4 fruit fly cellular contexts compared by ENCODE assay signal in the genomic region with DNA sequence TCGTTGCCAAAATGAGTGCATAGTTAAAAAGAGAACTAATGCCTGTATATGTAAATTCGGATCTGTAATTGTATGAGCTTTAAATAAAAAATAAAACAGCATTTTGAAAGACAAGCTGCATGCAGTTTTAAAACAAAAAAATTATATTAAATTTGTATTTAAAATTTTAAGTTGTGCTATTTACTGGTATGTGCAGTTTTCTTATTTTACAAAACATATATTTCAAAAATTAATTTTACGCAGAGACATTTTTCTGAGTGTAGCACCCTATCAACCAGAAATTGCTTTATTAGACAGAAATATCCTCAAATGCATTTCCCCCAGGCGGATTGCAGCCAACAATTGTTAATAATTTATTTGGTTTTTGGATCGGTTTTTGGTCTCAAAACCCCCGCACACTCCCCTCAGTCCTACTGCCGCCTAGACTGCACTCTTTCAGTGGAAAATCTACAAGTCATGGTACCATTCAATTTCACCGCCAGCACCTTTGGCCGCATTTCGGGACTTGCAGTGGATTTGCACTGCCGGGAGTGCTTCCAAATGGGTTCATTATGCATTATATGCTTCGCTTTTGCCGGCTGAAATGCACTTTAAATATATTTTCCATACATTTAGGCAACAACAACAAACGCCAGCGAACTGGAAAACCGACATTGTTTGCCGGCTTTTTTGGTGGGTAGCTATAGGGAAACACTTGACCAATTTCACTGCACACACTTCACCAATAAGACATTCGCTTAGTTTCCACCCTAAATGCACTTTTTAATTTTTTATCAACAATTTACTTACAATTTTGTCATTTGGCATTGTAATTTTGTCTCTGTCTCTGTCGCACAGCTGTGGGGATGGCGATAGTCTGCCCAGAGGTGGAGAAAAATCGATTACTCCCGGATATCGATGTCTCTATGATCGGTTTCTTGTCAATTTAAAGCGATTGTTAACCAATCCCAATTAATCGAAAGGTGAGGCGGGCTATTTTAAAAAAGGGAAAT.
TF ChIP-seq lines count a peak whose summit lies in the region.

A gene (minus strand): TSS at position 863 of the 992 bp plus-strand sequence.

TF ChIP-seq in whole organism, adult, 20 proteins besides CTCF, POLR2A, EP300 and RAD21 (continued from another document):
- TF ChIP-seq bab1 (GFP tag; optimal IDR thresholded peaks at IDR 0.05; lab: Kevin White, UChicago) (peak; percentile 34), Crg-1 (GFP tag; optimal IDR thresholded peaks at IDR 0.05; lab: Kevin White, UChicago) (no peak), CG11617 (GFP tag; optimal IDR thresholded peaks at IDR 0.05; lab: Kevin White, UChicago) (peak; percentile 12), kay (GFP tag; lab: Kevin White, UChicago; ENCODE audit: borderline replicate concordance) (no peak)

TF ChIP-seq in whole organism, embryonic, 481 proteins besides CTCF, POLR2A, EP300 and RAD21 (continued from another document and continues in another):
- TF ChIP-seq Lim3 (GFP tag; IDR thresholded peaks at IDR 0.05; lab: Robert Waterston, UW) = no peak
- TF ChIP-seq HLH3B (GFP tag; IDR thresholded peaks at IDR 0.05; lab: Robert Waterston, UW) = peak; percentile 35; the same call in 1 of the 2 replicates
- no peak for TF ChIP-seq cas (GFP tag; IDR thresholded peaks at IDR 0.05; lab: Robert Waterston, UW)
- peak; percentile 15 for TF ChIP-seq CG30403 (GFP tag; optimal IDR thresholded peaks at IDR 0.05; lab: Kevin White, UChicago)
- peak; percentile 28; the same call in 1 of the 3 replicates for TF ChIP-seq B-H1 (GFP tag; IDR thresholded peaks at IDR 0.05; lab: Robert Waterston, UW)
- peak; percentile 92 for TF ChIP-seq unc-4 (GFP tag; IDR thresholded peaks at IDR 0.05; lab: Robert Waterston, UW; ENCODE audit: partially characterized antibody)
- peak; percentile 95 for TF ChIP-seq E2f2 (GFP tag; IDR thresholded peaks at IDR 0.05; lab: Robert Waterston, UW)
- TF ChIP-seq CG5953 (GFP tag; IDR thresholded peaks at IDR 0.05; lab: Robert Waterston, UW) = 0 out of 2 replicates have a peak, but pooled peaks have one; percentile 9
- TF ChIP-seq CG12744 (GFP tag; optimal IDR thresholded peaks at IDR 0.05; lab: Kevin White, UChicago) = no peak
- no peak for TF ChIP-seq lmd (GFP tag; IDR thresholded peaks at IDR 0.05; lab: Robert Waterston, UW)
- TF ChIP-seq Sry-δ (GFP tag; optimal IDR thresholded peaks at IDR 0.05; lab: Kevin White, UChicago) = peak; percentile 92
- TF ChIP-seq usp (GFP tag; optimal IDR thresholded peaks at IDR 0.05; lab: Kevin White, UChicago) = no peak
- no peak for TF ChIP-seq CG13894 (tag; optimal IDR thresholded peaks at IDR 0.05; lab: Kevin White, UChicago)
- peak; percentile 19; the same call in 1 of the 2 replicates for TF ChIP-seq vvl (GFP tag; IDR thresholded peaks at IDR 0.05; lab: Robert Waterston, UW)
- TF ChIP-seq CG17186 (GFP tag; optimal IDR thresholded peaks at IDR 0.05; lab: Kevin White, UChicago) = peak; percentile 32
- no peak for TF ChIP-seq CG4707 (GFP tag; optimal IDR thresholded peaks at IDR 0.05; lab: Kevin White, UChicago)
- TF ChIP-seq mld (GFP tag; IDR thresholded peaks at IDR 0.05; lab: Robert Waterston, UW; ENCODE audit: partially characterized antibody) = peak; percentile 97
- TF ChIP-seq CG2116 (GFP tag; optimal IDR thresholded peaks at IDR 0.05; lab: Kevin White, UChicago) = peak; percentile 73
- peak; percentile 96 for TF ChIP-seq zen2 (GFP tag; IDR thresholded peaks at IDR 0.05; lab: Robert Waterston, UW; ENCODE audit: partially characterized antibody)
- TF ChIP-seq Eip74EF (GFP tag; optimal IDR thresholded peaks at IDR 0.05; lab: Kevin White, UChicago) = no peak
- TF ChIP-seq sna (GFP tag; IDR thresholded peaks at IDR 0.05; lab: Robert Waterston, UW; ENCODE audit: partially characterized antibody) = peak; percentile 87
- TF ChIP-seq Doc3 (GFP tag; IDR thresholded peaks at IDR 0.05; lab: Robert Waterston, UW; ENCODE audit: partially characterized antibody) = peak; percentile 81
- TF ChIP-seq Scr (GFP tag; IDR thresholded peaks at IDR 0.05; lab: Robert Waterston, UW; ENCODE audit: partially characterized antibody) = peak; percentile 88
- TF ChIP-seq CG17829 (tag; optimal IDR thresholded peaks at IDR 0.05; lab: Kevin White, UChicago) = peak; percentile 37
- TF ChIP-seq CG10366 (GFP tag; IDR thresholded peaks at IDR 0.05; lab: Robert Waterston, UW) = peak; percentile 36
- no peak for TF ChIP-seq NFAT (GFP tag; IDR thresholded peaks at IDR 0.05; lab: Robert Waterston, UW)
- peak; percentile 23 for TF ChIP-seq az2 (GFP tag; optimal IDR thresholded peaks at IDR 0.05; lab: Kevin White, UChicago)
- peak; percentile 88 for TF ChIP-seq sens (GFP tag; lab: Kevin White, UChicago)
- peak; percentile 25 for TF ChIP-seq tio (GFP tag; optimal IDR thresholded peaks at IDR 0.05; lab: Kevin White, UChicago)
- TF ChIP-seq CG12769 (tag; optimal IDR thresholded peaks at IDR 0.05; lab: Kevin White, UChicago) = no peak
- TF ChIP-seq psq (GFP tag; optimal IDR thresholded peaks at IDR 0.05; lab: Kevin White, UChicago) = no peak
- TF ChIP-seq CG10462 (GFP tag; optimal IDR thresholded peaks at IDR 0.05; lab: Kevin White, UChicago) = no peak
- peak; percentile 15 for TF ChIP-seq Ets97D (GFP tag; optimal IDR thresholded peaks at IDR 0.05; lab: Kevin White, UChicago)
- no peak for TF ChIP-seq yki (optimal IDR thresholded peaks at IDR 0.05; lab: Kevin White, UChicago)
- no peak for TF ChIP-seq corto (GFP tag; optimal IDR thresholded peaks at IDR 0.05; lab: Kevin White, UChicago)
- peak; percentile 72; the same call in 1 of the 3 replicates for TF ChIP-seq CG34422 (GFP tag; IDR thresholded peaks at IDR 0.05; lab: Robert Waterston, UW)
- peak; percentile 31 for TF ChIP-seq gfzf (GFP tag; optimal IDR thresholded peaks at IDR 0.05; lab: Kevin White, UChicago)

TF ChIP-seq in whole organism, prepupa, 60 proteins besides CTCF, POLR2A, EP300 and RAD21 (continued from another document and continues in another):
- peak; percentile 67 for TF ChIP-seq CG15336 (GFP tag; IDR thresholded peaks at IDR 0.05; lab: Robert Waterston, UW)
- TF ChIP-seq CG6792 (GFP tag; optimal IDR thresholded peaks at IDR 0.05; lab: Kevin White, UChicago) = peak; percentile 27
- no peak for TF ChIP-seq Eip93F (GFP tag; optimal IDR thresholded peaks at IDR 0.05; lab: Kevin White, UChicago)
- no peak for TF ChIP-seq CG8632 (GFP tag; optimal IDR thresholded peaks at IDR 0.05; lab: Kevin White, UChicago)
- no peak for TF ChIP-seq Hr4 (GFP tag; optimal IDR thresholded peaks at IDR 0.05; lab: Kevin White, UChicago)
- no peak for TF ChIP-seq CG8319 (GFP tag; optimal IDR thresholded peaks at IDR 0.05; lab: Kevin White, UChicago)
- TF ChIP-seq CG16779 (tag; optimal IDR thresholded peaks at IDR 0.05; lab: Kevin White, UChicago) = no peak
- no peak for TF ChIP-seq fd85E (GFP tag; optimal IDR thresholded peaks at IDR 0.05; lab: Kevin White, UChicago)
- no peak for TF ChIP-seq CG9139 (GFP tag; optimal IDR thresholded peaks at IDR 0.05; lab: Kevin White, UChicago)
- TF ChIP-seq CG7368 (GFP tag; optimal IDR thresholded peaks at IDR 0.05; lab: Kevin White, UChicago) = peak; percentile 9
- TF ChIP-seq topi (GFP tag; optimal IDR thresholded peaks at IDR 0.05; lab: Kevin White, UChicago) = no peak
- TF ChIP-seq CG8119 (GFP tag; IDR thresholded peaks at IDR 0.05; lab: Robert Waterston, UW) = peak; percentile 67
- TF ChIP-seq dac (GFP tag; optimal IDR thresholded peaks at IDR 0.05; lab: Kevin White, UChicago) = no peak
- TF ChIP-seq CG10669 (GFP tag; optimal IDR thresholded peaks at IDR 0.05; lab: Kevin White, UChicago) = no peak
- TF ChIP-seq CG3032 (tag; optimal IDR thresholded peaks at IDR 0.05; lab: Kevin White, UChicago) = peak; percentile 34
- peak; percentile 11 for TF ChIP-seq Eip75B (GFP tag; optimal IDR thresholded peaks at IDR 0.05; lab: Kevin White, UChicago)
- no peak for TF ChIP-seq Hr38 (GFP tag; optimal IDR thresholded peaks at IDR 0.05; lab: Kevin White, UChicago)
- no peak for TF ChIP-seq spab (GFP tag; optimal IDR thresholded peaks at IDR 0.05; lab: Kevin White, UChicago)
- no peak for TF ChIP-seq CG4318 (GFP tag; optimal IDR thresholded peaks at IDR 0.05; lab: Kevin White, UChicago)
- TF ChIP-seq salr (GFP tag; optimal IDR thresholded peaks at IDR 0.05; lab: Kevin White, UChicago) = peak in 1 of 2 experiments; percentile 49
- TF ChIP-seq OdsH (GFP tag; optimal IDR thresholded peaks at IDR 0.05; lab: Kevin White, UChicago) = peak; percentile 44
- TF ChIP-seq CG11762 (GFP tag; optimal IDR thresholded peaks at IDR 0.05; lab: Kevin White, UChicago; ENCODE audit: insufficient read depth) = peak; percentile 35
- TF ChIP-seq svp (GFP tag; lab: Kevin White, UChicago) = peak; percentile 65
- TF ChIP-seq CG3919 (GFP tag; optimal IDR thresholded peaks at IDR 0.05; lab: Kevin White, UChicago) = no peak
- TF ChIP-seq CG10631 (GFP tag; optimal IDR thresholded peaks at IDR 0.05; lab: Kevin White, UChicago) = no peak
- peak; percentile 46 for TF ChIP-seq Eip78C (GFP tag; lab: Kevin White, UChicago)
- TF ChIP-seq Sox14 (GFP tag; optimal IDR thresholded peaks at IDR 0.05; lab: Kevin White, UChicago) = peak; percentile 8
- TF ChIP-seq CG1621 (tag; optimal IDR thresholded peaks at IDR 0.05; lab: Kevin White, UChicago) = no peak
- no peak for TF ChIP-seq fkh (GFP tag; optimal IDR thresholded peaks at IDR 0.05; lab: Kevin White, UChicago)
- no peak for TF ChIP-seq CG6276 (GFP tag; optimal IDR thresholded peaks at IDR 0.05; lab: Kevin White, UChicago)
- TF ChIP-seq lz (GFP tag; optimal IDR thresholded peaks at IDR 0.05; lab: Kevin White, UChicago) = no peak
- peak; percentile 23 for TF ChIP-seq Hr39 (GFP tag; optimal IDR thresholded peaks at IDR 0.05; lab: Kevin White, UChicago)
- no peak for TF ChIP-seq Smox (GFP tag; optimal IDR thresholded peaks at IDR 0.05; lab: Kevin White, UChicago)
- no peak for TF ChIP-seq esn (GFP tag; optimal IDR thresholded peaks at IDR 0.05; lab: Kevin White, UChicago)
- peak; percentile 29 for TF ChIP-seq dsx (GFP tag; optimal IDR thresholded peaks at IDR 0.05; lab: Kevin White, UChicago; ENCODE audit: poor library complexity, severe bottlenecking)
- peak; percentile 46 for TF ChIP-seq achi (GFP tag; optimal IDR thresholded peaks at IDR 0.05; lab: Kevin White, UChicago)
- TF ChIP-seq Gug (GFP tag; IDR thresholded peaks at IDR 0.05; lab: Robert Waterston, UW) = peak; percentile 31; the same call in 1 of the 2 replicates
- TF ChIP-seq Met (GFP tag; optimal IDR thresholded peaks at IDR 0.05; lab: Kevin White, UChicago) = peak; percentile 43
- TF ChIP-seq Sox102F (GFP tag; optimal IDR thresholded peaks at IDR 0.05; lab: Kevin White, UChicago) = no peak
- no peak for TF ChIP-seq pdm3 (GFP tag; optimal IDR thresholded peaks at IDR 0.05; lab: Kevin White, UChicago)
- TF ChIP-seq Ets96B (tag; optimal IDR thresholded peaks at IDR 0.05; lab: Kevin White, UChicago) = no peak
- TF ChIP-seq CG11294 (GFP tag; IDR thresholded peaks at IDR 0.05; lab: Robert Waterston, UW) = no peak

TF ChIP-seq in whole organism, pupa, 21 proteins besides CTCF, POLR2A, EP300 and RAD21 (continued from another document):
- TF ChIP-seq CG8159 (tag; optimal IDR thresholded peaks at IDR 0.05; lab: Kevin White, UChicago) (peak; percentile 34), CG10348 (GFP tag; IDR thresholded peaks at IDR 0.05; lab: Robert Waterston, UW) (no peak), CG14655 (GFP tag; optimal IDR thresholded peaks at IDR 0.05; lab: Kevin White, UChicago) (no peak)
